Worm (Caenorhabditis elegans): ENCODE measurements around the gene W09G12.10.

The W09G12.10 gene

DNA sequence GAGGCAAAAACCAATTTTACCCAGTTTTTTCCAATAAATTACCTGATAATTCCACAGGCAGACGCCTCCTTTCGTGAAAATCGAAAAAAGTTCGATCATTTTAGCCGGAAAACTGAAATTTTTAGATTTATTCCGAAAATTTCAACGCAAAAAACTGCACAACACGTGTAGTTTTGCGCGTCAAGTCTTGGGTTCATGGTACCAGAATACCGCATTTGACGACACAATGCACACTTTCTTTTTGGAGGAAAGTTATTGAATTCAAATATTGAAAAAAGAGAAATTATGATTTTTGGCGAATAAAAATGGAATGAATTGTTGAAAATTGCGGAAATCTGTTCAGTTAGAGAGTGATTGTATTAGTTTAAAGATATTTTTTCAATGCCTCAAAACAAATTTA is 18.6 kb upstream of the W09G12.10 start, which contains the start of gene F38A1.8 (continued):
- no peak for TF ChIP-seq alr-1 (tag; optimal IDR thresholded peaks at IDR 0.05; ENCODE audit: borderline replicate concordance)

DNA sequence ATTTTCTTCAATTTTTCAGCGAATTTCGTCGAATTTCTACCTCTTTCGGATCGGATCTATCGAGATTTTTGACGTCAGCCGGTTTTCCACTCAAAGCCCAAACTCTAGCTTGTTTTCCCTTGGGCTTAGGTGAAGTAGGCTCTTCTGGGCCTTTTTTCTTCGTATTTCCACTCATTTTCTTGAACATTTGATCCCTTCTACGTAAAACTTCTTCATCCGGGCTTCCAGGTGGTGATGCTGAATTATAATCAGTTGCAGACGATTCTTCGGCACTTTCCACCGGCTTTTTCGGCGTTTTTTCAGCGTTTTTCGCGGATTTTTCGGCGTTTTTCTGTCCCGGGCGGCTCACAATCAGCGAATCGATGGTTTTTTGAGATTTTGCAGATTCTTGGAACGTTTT is 17.1 kb upstream of the W09G12.10 start:
- no peak for TF ChIP-seq sox-4 (tag; optimal IDR thresholded peaks at IDR 0.05)

DNA sequence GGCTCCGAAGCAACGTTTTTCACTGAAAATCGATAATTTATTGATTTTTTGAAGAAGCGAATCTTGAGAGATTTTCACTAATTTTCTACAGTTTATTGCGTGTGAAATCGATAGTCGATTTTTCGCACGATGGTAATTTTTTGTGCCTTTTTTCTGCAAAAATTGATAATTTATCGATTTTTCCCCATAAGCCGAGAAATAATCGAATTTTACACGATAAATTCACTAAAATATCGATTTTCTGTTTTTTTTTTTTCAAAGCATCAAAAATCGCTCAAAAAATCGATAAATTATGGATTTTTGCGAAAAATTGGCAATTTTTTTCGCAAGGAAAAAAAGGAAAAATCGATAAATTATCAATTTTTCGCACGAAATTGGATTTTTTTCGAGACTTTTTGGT is 14.7 kb upstream of the W09G12.10 start:
- TF ChIP-seq egl-27 (tag; optimal IDR thresholded peaks at IDR 0.05) (no peak), lin-35 (GFP tag; optimal IDR thresholded peaks at IDR 0.05) (no peak), hlh-4 (tag; optimal IDR thresholded peaks at IDR 0.05) (no peak), efl-1 (optimal IDR thresholded peaks at IDR 0.05) (no peak), efl-1 (GFP tag; optimal IDR thresholded peaks at IDR 0.05 in 1 of 2) (no peak), nhr-47 (tag; optimal IDR thresholded peaks at IDR 0.05) (no peak), F16B12.6 (tag; optimal IDR thresholded peaks at IDR 0.05) (no peak), unc-98 (GFP tag; IDR thresholded peaks at IDR 0.05) (no peak), rnt-1 (tag; optimal IDR thresholded peaks at IDR 0.05) (no peak), lin-14 (GFP tag; optimal IDR thresholded peaks at IDR 0.05) (no peak), hpl-2 (GFP tag; optimal IDR thresholded peaks at IDR 0.05) (no peak), C04F5.9 (tag; optimal IDR thresholded peaks at IDR 0.05) (no peak), mab-9 (GFP tag; IDR thresholded peaks at IDR 0.05) (no peak), lin-13 (GFP tag; optimal IDR thresholded peaks at IDR 0.05) (no peak), unc-86 (tag; optimal IDR thresholded peaks at IDR 0.05) (no peak)

DNA sequence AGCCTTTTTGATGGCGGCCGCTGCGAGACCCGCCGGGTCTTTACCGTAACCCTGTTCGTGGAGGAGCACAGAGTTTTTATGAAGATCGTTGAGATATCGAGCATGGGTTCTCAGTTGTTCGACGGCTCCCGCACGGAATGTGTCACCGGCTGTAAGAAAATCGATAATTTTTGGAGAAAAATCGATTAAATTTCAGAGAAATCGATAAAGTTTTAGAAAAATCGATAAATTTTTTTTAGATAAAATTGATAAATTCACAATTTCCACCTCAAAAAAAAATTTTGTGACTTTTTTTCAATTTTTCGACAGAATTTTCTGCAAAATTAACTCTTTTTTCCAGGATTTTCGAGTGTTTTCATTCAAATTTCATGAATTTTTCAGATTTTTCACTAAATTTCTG is 13.7 kb upstream of the W09G12.10 start:
- TF ChIP-seq snu-23 (GFP tag; optimal IDR thresholded peaks at IDR 0.05), result no peak
- no peak for TF ChIP-seq efl-1 (optimal IDR thresholded peaks at IDR 0.05)
- TF ChIP-seq efl-1 (GFP tag; optimal IDR thresholded peaks at IDR 0.05 in 1 of 2), result peak in 1 of 2 experiments; percentile 22

DNA sequence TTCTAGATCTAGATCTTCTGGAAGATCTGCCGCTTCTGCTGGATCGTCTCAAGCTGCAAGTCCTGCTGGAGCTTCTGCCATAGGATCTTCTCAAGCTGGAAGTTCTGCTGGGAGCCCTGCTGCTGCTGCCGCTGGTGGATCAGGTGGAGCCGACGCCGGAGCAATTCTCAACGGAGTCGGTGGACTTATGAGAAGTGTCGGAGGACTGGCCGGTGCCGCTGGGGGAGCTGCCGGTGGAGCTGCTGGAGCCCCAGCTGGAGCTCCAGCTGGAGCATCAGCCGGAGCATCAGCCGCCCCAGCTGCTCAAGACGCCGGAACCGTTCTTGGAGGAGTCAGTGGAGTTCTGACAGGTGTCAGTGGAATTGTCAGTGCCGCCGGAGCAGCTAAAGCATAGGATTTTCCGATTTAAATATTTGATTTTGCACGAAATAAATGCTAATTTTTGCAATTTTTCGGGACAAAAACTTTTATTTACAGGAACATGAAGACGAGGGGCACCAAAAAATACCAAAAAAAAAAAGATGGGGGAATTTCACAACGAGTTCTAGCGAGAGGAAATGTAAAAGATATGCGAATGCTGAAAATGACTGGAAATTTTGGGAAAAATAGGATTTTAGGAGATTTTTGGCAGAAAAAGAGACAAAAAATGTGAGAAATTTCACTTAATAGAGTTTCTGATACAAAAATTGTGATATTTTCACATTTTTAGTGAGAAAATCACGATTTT is 11.5 kb upstream of the W09G12.10 start:
- no peak for TF ChIP-seq elt-3 (tag; optimal IDR thresholded peaks at IDR 0.05)
- TF ChIP-seq ceh-8 (GFP tag; optimal IDR thresholded peaks at IDR 0.05), result peak; percentile 74

DNA sequence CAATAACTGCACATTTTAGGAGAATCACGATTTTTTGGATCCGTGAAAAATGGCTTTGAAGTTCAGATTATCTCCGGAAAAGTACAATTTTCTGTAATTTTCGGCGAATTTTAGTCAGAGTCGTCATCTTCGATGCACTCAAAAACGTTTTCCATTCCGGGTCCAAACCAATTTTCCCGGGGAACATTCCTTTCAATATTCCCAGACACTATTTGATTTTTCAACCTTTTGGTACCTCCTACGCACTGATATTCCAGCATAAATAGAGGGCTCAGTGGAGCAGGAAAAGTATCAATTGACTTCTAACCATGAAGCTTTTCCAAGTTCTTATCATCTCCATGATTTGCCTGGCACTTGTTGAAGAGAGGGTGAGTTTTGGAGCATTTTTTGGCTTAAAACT is 10.5 kb upstream of the W09G12.10 start, which contains the start of gene W09G12.6:
Gene W09G12.6, plus strand, starts transcription at position 301 of the 400 bp plus-strand sequence.
- TF ChIP-seq dpl-1 (GFP tag; optimal IDR thresholded peaks at IDR 0.05), result no peak
- no peak for TF ChIP-seq hlh-17 (GFP tag; optimal IDR thresholded peaks at IDR 0.05; ENCODE audit: borderline replicate concordance)
- TF ChIP-seq irx-1 (tag; optimal IDR thresholded peaks at IDR 0.05), result no peak
- no peak for TF ChIP-seq swsn-7 (tag; optimal IDR thresholded peaks at IDR 0.05)
- TF ChIP-seq lir-3 (tag; optimal IDR thresholded peaks at IDR 0.05; ENCODE audit: poor library complexity), result no peak
- TF ChIP-seq unc-130 (tag; optimal IDR thresholded peaks at IDR 0.05), result no peak
- TF ChIP-seq nhr-90 (tag; optimal IDR thresholded peaks at IDR 0.05; ENCODE audit: poor library complexity), result no peak
- TF ChIP-seq nhr-11 (tag; optimal IDR thresholded peaks at IDR 0.05), result no peak
- TF ChIP-seq mdl-1 (tag; optimal IDR thresholded peaks at IDR 0.05), result no peak
- no peak for TF ChIP-seq ztf-4 (tag; optimal IDR thresholded peaks at IDR 0.05)
- no peak for TF ChIP-seq alr-1 (tag; optimal IDR thresholded peaks at IDR 0.05; ENCODE audit: borderline replicate concordance)
- no peak for TF ChIP-seq sptf-1 (tag; optimal IDR thresholded peaks at IDR 0.05)
- TF ChIP-seq C16A3.4 (tag; optimal IDR thresholded peaks at IDR 0.05), result no peak
- TF ChIP-seq lin-15B (tag; optimal IDR thresholded peaks at IDR 0.05), result no peak
- no peak for TF ChIP-seq aha-1 (tag; optimal IDR thresholded peaks at IDR 0.05)
- TF ChIP-seq efl-3 (GFP tag; optimal IDR thresholded peaks at IDR 0.05), result no peak
- TF ChIP-seq tbx-2 (tag; optimal IDR thresholded peaks at IDR 0.05), result no peak
- TF ChIP-seq nhr-12 (tag; optimal IDR thresholded peaks at IDR 0.05), result no peak
- TF ChIP-seq efl-1 (optimal IDR thresholded peaks at IDR 0.05), result no peak
- no peak for TF ChIP-seq efl-1 (GFP tag; optimal IDR thresholded peaks at IDR 0.05 in 1 of 2)
- no peak for TF ChIP-seq C34B4.2 (tag; optimal IDR thresholded peaks at IDR 0.05)
